Worm (Caenorhabditis elegans): Measurements from ENCODE around the gene cnnm-5.

cnnm-5 gene

DNA sequence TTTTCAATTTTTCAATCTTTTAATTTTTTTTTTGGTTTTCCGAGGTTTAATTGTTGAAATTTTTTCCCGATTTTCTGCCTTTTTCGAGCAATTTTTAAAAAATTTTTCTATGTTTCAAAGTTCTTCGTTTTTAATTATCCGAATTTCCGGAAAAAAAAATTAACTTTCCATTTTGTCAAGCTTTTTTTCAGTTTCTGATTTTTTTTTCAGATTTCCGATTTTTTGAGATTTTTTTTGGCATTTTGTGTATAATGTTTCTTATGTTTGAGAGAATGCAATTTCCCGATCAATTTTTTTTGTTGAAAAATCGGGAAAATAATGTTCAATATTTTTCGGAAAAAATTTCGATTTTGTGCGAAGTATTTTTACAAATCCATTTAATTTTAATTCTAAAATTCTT, 22.1 kb downstream of the cnnm-5 start:
- TF ChIP-seq ztf-22 (GFP tag; optimal IDR thresholded peaks at IDR 0.05), result no peak
- TF ChIP-seq B0019.2 (GFP tag; conservative IDR thresholded peaks at IDR 0.05), result no peak
- TF ChIP-seq snpc-4 (GFP tag; optimal IDR thresholded peaks at IDR 0.05), result no peak
- TF ChIP-seq snpc-4 (tag; optimal IDR thresholded peaks at IDR 0.05), result no peak
- no peak for TF ChIP-seq ceh-79 (tag; optimal IDR thresholded peaks at IDR 0.05)
- no peak for TF ChIP-seq lin-26 (GFP tag; IDR thresholded peaks at IDR 0.05)
- no peak for TF ChIP-seq hsf-1 (GFP tag; IDR thresholded peaks at IDR 0.05)
- no peak for TF ChIP-seq ceh-27 (GFP tag; optimal IDR thresholded peaks at IDR 0.05)
- TF ChIP-seq C06A6.2 (GFP tag; conservative IDR thresholded peaks at IDR 0.05), result no peak
- TF ChIP-seq tbp1 (GFP tag; optimal IDR thresholded peaks at IDR 0.05), result no peak
- no peak for TF ChIP-seq madf-6 (GFP tag; IDR thresholded peaks at IDR 0.05)
- no peak for TF ChIP-seq Y53G8AR.9 (GFP tag; conservative IDR thresholded peaks at IDR 0.05)
- TF ChIP-seq Y79H2A.3 (GFP tag; conservative IDR thresholded peaks at IDR 0.05), result no peak
- no peak for TF ChIP-seq rpc-1 (optimal IDR thresholded peaks at IDR 0.05)
- TF ChIP-seq rpc-1 (tag; optimal IDR thresholded peaks at IDR 0.05), result no peak
- no peak for TF ChIP-seq ama-1 (optimal IDR thresholded peaks at IDR 0.05)
- TF ChIP-seq ama-1 (GFP tag; optimal IDR thresholded peaks at IDR 0.05), result no peak
- no peak for TF ChIP-seq sptf-2 (GFP tag; optimal IDR thresholded peaks at IDR 0.05)

DNA sequence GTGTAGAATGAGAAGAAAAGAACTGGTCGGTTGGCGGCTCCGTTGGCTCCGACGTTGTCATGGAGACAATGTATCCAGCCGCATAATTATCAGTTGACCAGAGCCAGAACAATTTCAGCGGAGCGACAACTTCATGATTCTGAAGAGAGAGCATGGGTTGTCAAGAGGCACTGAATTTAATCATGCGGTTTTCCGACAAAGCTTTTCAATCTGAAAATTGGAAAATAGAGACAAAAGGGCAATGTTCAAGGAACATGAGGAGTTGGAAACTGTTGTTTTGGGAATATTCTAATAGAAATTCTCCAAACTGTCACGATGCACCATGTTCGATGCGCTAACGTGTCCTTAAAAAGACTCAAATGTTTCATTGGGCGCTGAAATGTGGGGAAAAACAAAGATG, 24.6 kb downstream of the cnnm-5 start, which contains the start of gene xbx-5:
TSS of gene xbx-5 (minus strand) at position 56 of the 400 bp plus-strand sequence.
- TF ChIP-seq F39B2.1 (GFP tag; IDR thresholded peaks at IDR 0.05) (no peak), cebp-1 (GFP tag; IDR thresholded peaks at IDR 0.05) (0 out of 2 replicates have a peak, but pooled peaks have one; percentile 16), cebp-1 (tag; optimal IDR thresholded peaks at IDR 0.05) (no peak)

DNA sequence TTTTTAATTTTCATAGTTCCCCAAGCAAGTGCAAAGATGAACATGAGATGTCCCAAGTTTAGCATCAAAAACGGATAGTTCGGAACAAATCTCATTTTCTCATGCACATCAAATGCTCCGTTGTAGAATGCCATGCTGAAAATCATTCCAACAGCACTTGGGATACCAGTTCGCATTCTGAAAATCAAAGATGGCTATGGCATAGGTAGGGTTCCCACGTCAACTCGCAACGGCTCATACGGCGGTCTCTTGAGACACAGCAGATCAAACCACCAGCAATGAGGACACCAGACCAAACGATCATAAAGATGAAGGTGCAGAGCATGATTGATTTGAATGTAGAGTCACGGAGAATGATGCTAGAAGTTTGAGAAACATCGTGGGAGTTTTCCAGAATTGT, 25.9 kb downstream of the cnnm-5 start:
- TF ChIP-seq B0019.2 (GFP tag; conservative IDR thresholded peaks at IDR 0.05) (no peak), F33H1.4 (GFP tag; IDR thresholded peaks at IDR 0.05) (no peak), F23B12.7 (tag; optimal IDR thresholded peaks at IDR 0.05; ENCODE audit: insufficient read depth) (no peak)

DNA sequence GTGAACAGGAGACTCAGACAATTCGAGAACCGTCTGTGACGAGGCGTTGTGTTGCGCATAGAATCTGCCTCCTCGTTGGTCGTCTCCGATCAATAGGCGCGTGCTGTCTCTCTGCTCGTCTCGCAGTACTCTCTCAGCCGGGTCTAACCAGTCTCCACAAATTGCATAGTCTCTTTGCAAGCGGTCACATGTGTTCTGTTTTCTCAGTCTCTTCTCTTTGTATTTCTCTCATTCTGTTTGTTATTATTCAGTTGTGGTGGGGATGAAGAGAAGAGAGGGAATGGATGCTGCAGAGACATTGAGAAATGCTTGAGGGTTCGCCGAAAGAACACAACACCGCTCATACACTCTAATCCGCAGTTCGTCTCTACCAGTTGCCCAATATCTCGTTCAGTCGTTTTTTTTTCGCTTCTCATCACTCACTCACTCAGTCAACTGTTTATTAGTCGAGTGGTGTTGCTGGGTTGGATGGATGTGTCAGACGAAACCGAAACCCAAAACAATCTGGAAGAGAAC, 27.6 kb downstream of the cnnm-5 start:
- TF ChIP-seq ztf-26 (tag; optimal IDR thresholded peaks at IDR 0.05), result peak; percentile 94
- TF ChIP-seq nhr-120 (GFP tag; IDR thresholded peaks at IDR 0.05), result no peak
- peak; percentile 43 for TF ChIP-seq F10E7.11 (tag; optimal IDR thresholded peaks at IDR 0.05)
- TF ChIP-seq mcd-1 (GFP tag; IDR thresholded peaks at IDR 0.05), result peak; percentile 78
- TF ChIP-seq attf-3 (GFP tag; conservative IDR thresholded peaks at IDR 0.05), result no peak
- peak; percentile 98 for TF ChIP-seq somi-1 (GFP tag; optimal IDR thresholded peaks at IDR 0.05)
- TF ChIP-seq D2030.7 (GFP tag; IDR thresholded peaks at IDR 0.05), result no peak
- peak; percentile 86 for TF ChIP-seq C06A6.2 (GFP tag; conservative IDR thresholded peaks at IDR 0.05)
- no peak for TF ChIP-seq akir-1 (GFP tag; optimal IDR thresholded peaks at IDR 0.05)
- TF ChIP-seq egl-18 (GFP tag; IDR thresholded peaks at IDR 0.05), result no peak
- peak; percentile 2 for TF ChIP-seq unc-130 (GFP tag; optimal IDR thresholded peaks at IDR 0.05)
- TF ChIP-seq cebp-1 (GFP tag; IDR thresholded peaks at IDR 0.05), result no peak
- TF ChIP-seq cebp-1 (tag; optimal IDR thresholded peaks at IDR 0.05), result peak; percentile 93
- TF ChIP-seq lin-35 (GFP tag; optimal IDR thresholded peaks at IDR 0.05), result peak in 2 of 3 experiments; percentile 22 to 88
- no peak for TF ChIP-seq F37B4.10 (GFP tag; IDR thresholded peaks at IDR 0.05)
- peak; percentile 54 for TF ChIP-seq ztf-22 (GFP tag; optimal IDR thresholded peaks at IDR 0.05)
- peak; percentile 77 for TF ChIP-seq ztf-3 (GFP tag; optimal IDR thresholded peaks at IDR 0.05)
- peak in 1 of 2 experiments; percentile 83 for TF ChIP-seq let-607 (tag; optimal IDR thresholded peaks at IDR 0.05)
- TF ChIP-seq hmg-1.2 (GFP tag; IDR thresholded peaks at IDR 0.05), result peak; percentile 93
- TF ChIP-seq unc-62 (GFP tag; optimal IDR thresholded peaks at IDR 0.05), result peak; percentile 83
- TF ChIP-seq K12H6.12 (tag; optimal IDR thresholded peaks at IDR 0.05), result peak; percentile 95
- TF ChIP-seq snpc-1.3 (tag; optimal IDR thresholded peaks at IDR 0.05; ENCODE audit: insufficient read depth), result no peak
- no peak for TF ChIP-seq zim-3 (tag; optimal IDR thresholded peaks at IDR 0.05)
- no peak for TF ChIP-seq bed-1 (GFP tag; IDR thresholded peaks at IDR 0.05)
- peak; percentile 84 for TF ChIP-seq pbrm-1 (GFP tag; IDR thresholded peaks at IDR 0.05)
- TF ChIP-seq die-1 (tag; optimal IDR thresholded peaks at IDR 0.05), result peak; percentile 64
